Fruit fly (Drosophila melanogaster): Measurements from ENCODE around the gene nom.

Gene nom

DNA sequence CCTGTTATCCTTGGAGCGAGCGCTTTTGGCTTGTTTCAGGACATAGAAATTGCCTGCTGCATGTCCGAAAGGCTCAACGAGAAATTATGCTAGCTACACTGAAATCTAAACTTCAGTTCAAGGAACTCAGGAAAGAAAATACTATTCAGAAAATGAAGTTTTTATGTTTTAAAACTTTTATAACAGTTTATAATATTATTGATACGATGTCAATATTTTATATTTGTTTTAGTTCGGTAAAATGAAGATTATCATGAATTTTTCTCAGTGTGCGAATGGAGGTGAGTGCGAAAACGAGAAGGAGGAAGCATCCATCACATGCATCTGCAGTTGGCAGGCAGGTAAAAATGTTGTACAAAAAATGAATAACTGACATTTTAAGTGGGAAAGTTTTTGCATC, 23.4 kb downstream of the nom start (continued):
- peak; percentile 65 for TF ChIP-seq CG4820 (GFP tag; optimal IDR thresholded peaks at IDR 0.05)
- TF ChIP-seq CG10267 (tag; optimal IDR thresholded peaks at IDR 0.05): peak; percentile 62
- peak; percentile 45 for TF ChIP-seq CG1602 (GFP tag; optimal IDR thresholded peaks at IDR 0.05)
- no peak for TF ChIP-seq CG30020 (tag; optimal IDR thresholded peaks at IDR 0.05)
- no peak for TF ChIP-seq aop (GFP tag; IDR thresholded peaks at IDR 0.05)
- peak; percentile 42; the same call in 1 of the 2 replicates for TF ChIP-seq CG1024 (GFP tag; IDR thresholded peaks at IDR 0.05)
- no peak for TF ChIP-seq wek (GFP tag; optimal IDR thresholded peaks at IDR 0.05)
- TF ChIP-seq pho (GFP tag; optimal IDR thresholded peaks at IDR 0.05): no peak
- TF ChIP-seq CG32767 (GFP tag; IDR thresholded peaks at IDR 0.05): no peak
- TF ChIP-seq CG30403 (GFP tag; optimal IDR thresholded peaks at IDR 0.05): peak; percentile 71
- no peak for TF ChIP-seq CG13296 (GFP tag; optimal IDR thresholded peaks at IDR 0.05)
- no peak for TF ChIP-seq HLH54F (GFP tag; optimal IDR thresholded peaks at IDR 0.05)
- TF ChIP-seq exex (tag; optimal IDR thresholded peaks at IDR 0.05): no peak
- TF ChIP-seq Dip2 (GFP tag; IDR thresholded peaks at IDR 0.05): no peak
- TF ChIP-seq CG1233 (GFP tag; optimal IDR thresholded peaks at IDR 0.05): peak; percentile 6
- TF ChIP-seq CG12942 (GFP tag; optimal IDR thresholded peaks at IDR 0.05): peak; percentile 43
- no peak for TF ChIP-seq dati (GFP tag; IDR thresholded peaks at IDR 0.05)
- peak; percentile 44 for TF ChIP-seq tio (GFP tag; optimal IDR thresholded peaks at IDR 0.05)
- peak; percentile 35 for TF ChIP-seq CG1603 (tag; optimal IDR thresholded peaks at IDR 0.05)
- TF ChIP-seq CG7745 (tag; optimal IDR thresholded peaks at IDR 0.05): no peak
- TF ChIP-seq ash1 (GFP tag; optimal IDR thresholded peaks at IDR 0.05): no peak
- TF ChIP-seq Dfd (GFP tag; optimal IDR thresholded peaks at IDR 0.05): no peak
- TF ChIP-seq otp (GFP tag; IDR thresholded peaks at IDR 0.05): no peak
- TF ChIP-seq NC2α (GFP tag; optimal IDR thresholded peaks at IDR 0.05): no peak
- no peak for TF ChIP-seq HLH4C (GFP tag; IDR thresholded peaks at IDR 0.05; ENCODE audit: partially characterized antibody)
- peak; percentile 73 for TF ChIP-seq grau (tag; optimal IDR thresholded peaks at IDR 0.05)
- no peak for TF ChIP-seq CG6791 (GFP tag; IDR thresholded peaks at IDR 0.05; ENCODE audit: partially characterized antibody)
- TF ChIP-seq emc (GFP tag; optimal IDR thresholded peaks at IDR 0.05): no peak
- TF ChIP-seq CG9817 (tag; optimal IDR thresholded peaks at IDR 0.05): no peak
- no peak for TF ChIP-seq cg (GFP tag; optimal IDR thresholded peaks at IDR 0.05)
- TF ChIP-seq CG18764 (GFP tag; optimal IDR thresholded peaks at IDR 0.05): peak; percentile 28
- no peak for TF ChIP-seq CG2129 (GFP tag; IDR thresholded peaks at IDR 0.05; ENCODE audit: partially characterized antibody)
- TF ChIP-seq CG34224 (GFP tag; IDR thresholded peaks at IDR 0.05; ENCODE audit: partially characterized antibody): no peak
- TF ChIP-seq CG3995 (GFP tag; optimal IDR thresholded peaks at IDR 0.05): no peak
- no peak for TF ChIP-seq Optix (GFP tag; IDR thresholded peaks at IDR 0.05)
- peak; percentile 75 for TF ChIP-seq CG18262 (tag; optimal IDR thresholded peaks at IDR 0.05)
- TF ChIP-seq CG4617 (GFP tag; optimal IDR thresholded peaks at IDR 0.05; ENCODE audit: borderline replicate concordance): peak; percentile 17
- peak; percentile 54 for TF ChIP-seq CG15696 (tag; optimal IDR thresholded peaks at IDR 0.05)
- no peak for TF ChIP-seq h (optimal IDR thresholded peaks at IDR 0.05)
- peak; percentile 8 for TF ChIP-seq fd3F (GFP tag; optimal IDR thresholded peaks at IDR 0.05)
- peak; percentile 64; the same call in 1 of the 3 replicates for TF ChIP-seq zfh1 (GFP tag; IDR thresholded peaks at IDR 0.05)
- peak; percentile 69 for TF ChIP-seq ranshi (GFP tag; IDR thresholded peaks at IDR 0.05)
- no peak for TF ChIP-seq pum (GFP tag; optimal IDR thresholded peaks at IDR 0.05)
- no peak for TF ChIP-seq mam (GFP tag; optimal IDR thresholded peaks at IDR 0.05)
- no peak for TF ChIP-seq cas (GFP tag; IDR thresholded peaks at IDR 0.05)
- TF ChIP-seq kni (GFP tag; optimal IDR thresholded peaks at IDR 0.05): no peak
- TF ChIP-seq sob (GFP tag; IDR thresholded peaks at IDR 0.05): peak; percentile 55; the same call in 1 of the 2 replicates
- TF ChIP-seq schlank (tag; optimal IDR thresholded peaks at IDR 0.05): no peak
- peak; percentile 66 for TF ChIP-seq Oli (tag; optimal IDR thresholded peaks at IDR 0.05)
- no peak for TF ChIP-seq CG2875 (GFP tag; optimal IDR thresholded peaks at IDR 0.05)
- no peak for TF ChIP-seq pnt (GFP tag; optimal IDR thresholded peaks at IDR 0.05)
- TF ChIP-seq CG17328 (GFP tag; IDR thresholded peaks at IDR 0.05): peak; percentile 71

All from whole organism, embryonic.